Worm (Caenorhabditis elegans) whole organism, L2 larva: ENCODE results near the gene Y67A10A.11.

Source experiments
- F13H6.1 ChIP-seq: sonication (generic microtip); optimal IDR thresholded peaks from 2 replicates; lab custom pipeline; 2016; ENCODE audit warnings: missing genetic modification characterization, missing compliant biosample characterization
- Y55F3AM.14 ChIP-seq: fragments of 200-800 bp; sonication (Bioruptor generic); optimal IDR thresholded peaks from 2 replicates; lab custom pipeline; 2018; ENCODE audit warnings: mild to moderate bottlenecking, missing genetic modification characterization, missing compliant biosample characterization
- aly-2 ChIP-seq: fragments of 150-350 bp; optimal IDR thresholded peaks from 2 replicates; lab custom pipeline; 2014; ENCODE audit warnings: missing biosample characterization, missing genetic modification characterization
- ama-1 ChIP-seq: fragments of 150-350 bp; optimal IDR thresholded peaks from 2 replicates; lab custom pipeline; 2018; ENCODE audit warnings: inconsistent platforms
- blmp-1 ChIP-seq: sonication (generic microtip); optimal IDR thresholded peaks from 2 replicates; lab custom pipeline; 2017; ENCODE audit warnings: missing genetic modification characterization, mild to moderate bottlenecking, missing compliant biosample characterization, antibody characterized with exemption, moderate library complexity; ENCODE audit not compliant: insufficient read depth
- ceh-16 ChIP-seq: fragments of 150-350 bp; optimal IDR thresholded peaks from 2 replicates; lab custom pipeline; 2014; ENCODE audit warnings: missing biosample characterization, missing genetic modification characterization
- ceh-82 ChIP-seq: fragments of 150-350 bp; optimal IDR thresholded peaks from 2 replicates; lab custom pipeline; 2014; ENCODE audit warnings: missing biosample characterization, missing genetic modification characterization
- crh-2 ChIP-seq: sonication (generic microtip); optimal IDR thresholded peaks from 2 replicates; lab custom pipeline; 2017; ENCODE audit warnings: missing biosample characterization, missing genetic modification characterization
- dmd-4 ChIP-seq: sonication (generic microtip); optimal IDR thresholded peaks from 2 replicates; lab custom pipeline; 2017; ENCODE audit warnings: missing biosample characterization, missing genetic modification characterization
- egl-27 ChIP-seq: sonication (generic microtip); optimal IDR thresholded peaks from 3 replicates; lab custom pipeline; 2017; ENCODE audit warnings: missing biosample characterization, missing genetic modification reagents, missing genetic modification characterization
- elt-3 ChIP-seq: sonication (generic microtip); optimal IDR thresholded peaks from 2 replicates; lab custom pipeline; 2017; ENCODE audit warnings: missing biosample characterization, missing genetic modification characterization
- fos-1 ChIP-seq: fragments of 150-350 bp; optimal IDR thresholded peaks from 2 replicates; lab custom pipeline; 2014; ENCODE audit warnings: missing biosample characterization, missing genetic modification characterization
- gmeb-1 ChIP-seq: fragments of 150-350 bp; optimal IDR thresholded peaks from 2 replicates; lab custom pipeline; 2014; ENCODE audit warnings: missing biosample characterization, missing genetic modification characterization
- lin-11 ChIP-seq: fragments of 150-350 bp; sonication (generic microtip); optimal IDR thresholded peaks from 2 replicates; lab custom pipeline; 2014; ENCODE audit warnings: missing biosample characterization, missing genetic modification characterization, inconsistent platforms, mixed read lengths
- lin-13 ChIP-seq: fragments of 150-350 bp; optimal IDR thresholded peaks from 2 replicates; lab custom pipeline; 2014; ENCODE audit warnings: missing biosample characterization, missing genetic modification reagents, missing genetic modification characterization
- lin-39 ChIP-seq: fragments of 150-350 bp; optimal IDR thresholded peaks from 2 replicates; lab custom pipeline; 2014; ENCODE audit warnings: missing biosample characterization, missing genetic modification reagents, missing genetic modification characterization
- lsy-2 ChIP-seq, 2 experiments: fragments of 150-350 bp in 1 of 2; sonication (generic microtip) in 1 of 2; optimal IDR thresholded peaks; 2 replicates each; lab custom pipeline; 2014 to 2017; ENCODE audit warnings: missing biosample characterization in 2 of 2, missing genetic modification characterization in 2 of 2
- mab-5 ChIP-seq: fragments of 150-350 bp; optimal IDR thresholded peaks from 2 replicates; lab custom pipeline; 2014; ENCODE audit warnings: missing biosample characterization, missing genetic modification characterization
- mbf-1 ChIP-seq: sonication (generic microtip); optimal IDR thresholded peaks from 2 replicates; lab custom pipeline; 2017; ENCODE audit warnings: missing biosample characterization, missing genetic modification characterization
- mdl-1 ChIP-seq, 2 experiments: fragments of 150-350 bp in 1 of 2; sonication (generic microtip) in 1 of 2; optimal IDR thresholded peaks; 2 replicates each; lab custom pipeline; 2017; ENCODE audit warnings: missing biosample characterization in 2 of 2, missing genetic modification characterization in 2 of 2
- nhr-10 ChIP-seq: sonication (generic microtip); optimal IDR thresholded peaks from 2 replicates; lab custom pipeline; 2017; ENCODE audit warnings: missing biosample characterization, missing genetic modification characterization
- nhr-11 ChIP-seq: fragments of 150-350 bp; optimal IDR thresholded peaks from 2 replicates; lab custom pipeline; 2014; ENCODE audit warnings: missing biosample characterization, missing genetic modification characterization
- nhr-129 ChIP-seq: fragments of 150-350 bp; optimal IDR thresholded peaks from 2 replicates; lab custom pipeline; 2014; ENCODE audit warnings: missing biosample characterization, missing genetic modification characterization
- nhr-21 ChIP-seq: fragments of 150-350 bp; optimal IDR thresholded peaks from 2 replicates; lab custom pipeline; 2014; ENCODE audit warnings: missing biosample characterization, missing genetic modification characterization
- nhr-237 ChIP-seq: fragments of 150-350 bp; optimal IDR thresholded peaks from 2 replicates; lab custom pipeline; 2014; ENCODE audit warnings: missing biosample characterization, missing genetic modification characterization
- nhr-25 ChIP-seq: fragments of 150-350 bp; sonication (generic microtip); optimal IDR thresholded peaks from 3 replicates; lab custom pipeline; 2014; ENCODE audit warnings: missing biosample characterization, missing genetic modification characterization
- nhr-6 ChIP-seq: fragments of 150-350 bp; optimal IDR thresholded peaks from 2 replicates; lab custom pipeline; 2014; ENCODE audit warnings: missing biosample characterization, missing genetic modification characterization
- nhr-77 ChIP-seq: fragments of 150-350 bp; optimal IDR thresholded peaks from 2 replicates; lab custom pipeline; 2014; ENCODE audit warnings: missing biosample characterization, missing genetic modification characterization
- peb-1 ChIP-seq: fragments of 150-350 bp; optimal IDR thresholded peaks from 2 replicates; lab custom pipeline; 2014; ENCODE audit warnings: missing biosample characterization, missing genetic modification characterization
- sem-4 ChIP-seq: fragments of 150-350 bp; optimal IDR thresholded peaks from 2 replicates; lab custom pipeline; 2014; ENCODE audit warnings: missing biosample characterization, missing genetic modification reagents, missing genetic modification characterization
- skn-1 ChIP-seq: sonication (generic microtip); optimal IDR thresholded peaks from 2 replicates; lab custom pipeline; 2017; ENCODE audit warnings: missing biosample characterization, missing genetic modification characterization
- sma-3 ChIP-seq: sonication (generic microtip); optimal IDR thresholded peaks from 2 replicates; lab custom pipeline; 2016; ENCODE audit warnings: missing genetic modification reagents, missing genetic modification characterization, missing compliant biosample characterization
- sma-9 ChIP-seq, 2 experiments: fragments of 150-350 bp in 1 of 2; sonication (generic microtip) in 1 of 2; optimal IDR thresholded peaks; 2 replicates each; lab custom pipeline; 2014 to 2016; ENCODE audit warnings: missing genetic modification characterization in 2 of 2, mild to moderate bottlenecking in 1 of 2, missing biosample characterization in 1 of 2, missing compliant biosample characterization in 1 of 2, missing genetic modification reagents in 1 of 2, moderate library complexity in 1 of 2
- snpc-4 ChIP-seq: fragments of 150-350 bp; optimal IDR thresholded peaks from 2 replicates; lab custom pipeline; 2014; ENCODE audit warnings: missing biosample characterization, missing genetic modification characterization
- unc-39 ChIP-seq: fragments of 150-350 bp; optimal IDR thresholded peaks from 2 replicates; lab custom pipeline; 2014; ENCODE audit warnings: missing biosample characterization, missing genetic modification characterization
- unc-55 ChIP-seq: fragments of 150-350 bp; sonication (generic microtip); optimal IDR thresholded peaks from 3 replicates; lab custom pipeline; 2014; ENCODE audit warnings: missing biosample characterization, missing genetic modification reagents, missing genetic modification characterization
- unc-62 ChIP-seq: fragments of 150-350 bp; optimal IDR thresholded peaks from 2 replicates; lab custom pipeline; 2014; ENCODE audit warnings: missing biosample characterization, missing genetic modification reagents, missing genetic modification characterization
- zag-1 ChIP-seq: fragments of 150-350 bp; optimal IDR thresholded peaks from 2 replicates; lab custom pipeline; 2014; ENCODE audit warnings: missing biosample characterization, missing genetic modification characterization
- ztf-1 ChIP-seq: fragments of 200-800 bp; sonication (Bioruptor generic); conservative IDR thresholded peaks from 2 replicates; pipeline ENCODE4 v1.3.6; 2022; ENCODE audit warnings: missing genetic modification characterization, missing compliant biosample characterization
- ztf-11 ChIP-seq: sonication (generic microtip); optimal IDR thresholded peaks from 2 replicates; lab custom pipeline; 2017; ENCODE audit warnings: missing biosample characterization, missing genetic modification characterization

Y67A10A.11 gene

ce11 chrIV:14305813-14306212, 33.9 kb upstream of the Y67A10A.11 start:
- TF ChIP-seq Y55F3AM.14 (GFP tag; lab: Kevin White, UChicago) (no peak), unc-62 (GFP tag; lab: Kevin White, UChicago) (no peak), lsy-2 (tag; optimal IDR thresholded peaks at IDR 0.05; lab: Kevin White, UChicago) (no peak), F13H6.1 (tag; lab: Kevin White, UChicago) (no peak), ceh-16 (tag; lab: Kevin White, UChicago) (no peak), nhr-25 (tag; lab: Kevin White, UChicago) (no peak), dmd-4 (tag; lab: Kevin White, UChicago) (no peak), ztf-11 (no peak), mab-5 (tag; lab: Kevin White, UChicago) (no peak), unc-55 (GFP tag; lab: Kevin White, UChicago) (no peak)
- TF ChIP-seq, all 48 proteins: peak for 0

- TF ChIP-seq nhr-21 (no peak), ztf-1 (GFP tag; lab: Robert Waterston, UW) (no peak), mab-5 (tag; lab: Kevin White, UChicago) (no peak), lin-39 (tag; lab: Kevin White, UChicago) (no peak), dmd-4 (tag; lab: Kevin White, UChicago) (no peak), nhr-129 (tag; lab: Kevin White, UChicago) (no peak), skn-1 (tag; lab: Kevin White, UChicago) (no peak), aly-2 (tag; lab: Kevin White, UChicago) (no peak), crh-2 (tag; lab: Kevin White, UChicago) (no peak), unc-39 (tag; lab: Kevin White, UChicago) (no peak), Y55F3AM.14 (GFP tag; lab: Kevin White, UChicago) (no peak), zag-1 (tag; lab: Kevin White, UChicago) (no peak)
Observed at ce11 chrIV:14318054-14318453, 21.7 kb upstream of the Y67A10A.11 start.

- TF ChIP-seq ama-1 (lab: Kevin White, UChicago) (no peak), lin-11 (tag; lab: Kevin White, UChicago) (no peak), snpc-4 (tag; lab: Kevin White, UChicago) (no peak), dmd-4 (tag; lab: Kevin White, UChicago) (no peak), nhr-6 (no peak), nhr-77 (tag; lab: Kevin White, UChicago) (no peak), gmeb-1 (tag; lab: Kevin White, UChicago) (no peak), mbf-1 (tag; lab: Kevin White, UChicago) (no peak), F13H6.1 (tag; lab: Kevin White, UChicago) (no peak)
Observed at ce11 chrIV:14321655-14322054, 18.1 kb upstream of the Y67A10A.11 start, which contains the start of gene fbxa-126. TSS of gene fbxa-126 (minus strand) at chrIV:14321755.

ce11 chrIV:14326283-14326682, 13.5 kb upstream of the Y67A10A.11 start, which contains the start of gene fbxa-83:
TSS of gene fbxa-83 (minus strand) at chrIV:14326383.
- TF ChIP-seq ceh-82 (tag; lab: Kevin White, UChicago) (no peak), skn-1 (tag; lab: Kevin White, UChicago) (no peak), mdl-1 (tag; optimal IDR thresholded peaks at IDR 0.05; lab: Kevin White, UChicago) (no peak), nhr-21 (no peak), nhr-25 (tag; lab: Kevin White, UChicago) (no peak), elt-3 (tag; lab: Kevin White, UChicago) (no peak), ama-1 (lab: Kevin White, UChicago) (no peak), fos-1 (tag; lab: Kevin White, UChicago) (no peak), sem-4 (tag; lab: Kevin White, UChicago) (no peak), blmp-1 (no peak), dmd-4 (tag; lab: Kevin White, UChicago) (no peak), lin-11 (tag; lab: Kevin White, UChicago) (no peak), peb-1 (tag; lab: Kevin White, UChicago) (no peak), F13H6.1 (tag; lab: Kevin White, UChicago) (no peak), nhr-77 (tag; lab: Kevin White, UChicago) (no peak)
- TF ChIP-seq, all 48 proteins: peak for 0

ce11 chrIV:14326694-14327298, 13.0 kb upstream of the Y67A10A.11 start:
- TF ChIP-seq lsy-2 (tag; optimal IDR thresholded peaks at IDR 0.05; lab: Kevin White, UChicago) (peak in 1 of 2 experiments; percentile 40), unc-55 (GFP tag; lab: Kevin White, UChicago) (no peak), lin-13 (peak; percentile 71), fos-1 (tag; lab: Kevin White, UChicago) (peak; percentile 73), dmd-4 (tag; lab: Kevin White, UChicago) (no peak), egl-27 (peak; percentile 16), nhr-129 (tag; lab: Kevin White, UChicago) (peak; percentile 93), snpc-4 (tag; lab: Kevin White, UChicago) (peak; percentile 98), mbf-1 (tag; lab: Kevin White, UChicago) (no peak), F13H6.1 (tag; lab: Kevin White, UChicago) (peak; percentile 86), sma-3 (GFP tag; lab: Kevin White, UChicago) (peak; percentile 94), nhr-237 (tag; lab: Kevin White, UChicago) (no peak), ceh-16 (tag; lab: Kevin White, UChicago) (peak; percentile 69), crh-2 (tag; lab: Kevin White, UChicago) (peak; percentile 62), nhr-21 (peak; percentile 66), Y55F3AM.14 (GFP tag; lab: Kevin White, UChicago) (peak; percentile 48), ama-1 (lab: Kevin White, UChicago) (peak; percentile 81), nhr-11 (tag; lab: Kevin White, UChicago) (no peak), sma-9 (GFP tag; optimal IDR thresholded peaks at IDR 0.05; lab: Kevin White, UChicago) (peak; percentile 91), sma-9 (tag; optimal IDR thresholded peaks at IDR 0.05; lab: Kevin White, UChicago) (no peak), mdl-1 (tag; optimal IDR thresholded peaks at IDR 0.05; lab: Kevin White, UChicago) (peak; percentile 49 to 71), gmeb-1 (tag; lab: Kevin White, UChicago) (peak; percentile 76), nhr-10 (peak; percentile 45)
